Worm (Caenorhabditis elegans) whole organism, L1 larva: ENCODE data around the gene EGAP9.3.
A peak's percentile ranks its signal among the peaks of the same experiment; 100 is the strongest.

Experiments
- C04F5.9 ChIP-seq: sonication (generic microtip); optimal IDR thresholded peaks from 2 replicates; lab custom pipeline; 2016; ENCODE audit warnings: missing genetic modification characterization, missing compliant biosample characterization
- C16A3.4 ChIP-seq: fragments of 150-350 bp; optimal IDR thresholded peaks from 2 replicates; lab custom pipeline; 2014; ENCODE audit warnings: missing biosample characterization, missing genetic modification characterization
- C34B4.2 ChIP-seq: sonication (generic microtip); optimal IDR thresholded peaks from 2 replicates; lab custom pipeline; 2017; ENCODE audit warnings: mild to moderate bottlenecking, missing genetic modification characterization, missing compliant biosample characterization
- F16B12.6 ChIP-seq: fragments of 150-350 bp; optimal IDR thresholded peaks from 2 replicates; lab custom pipeline; 2014; ENCODE audit warnings: missing biosample characterization, missing genetic modification characterization
- Y116A8C.19 ChIP-seq: sonication (generic microtip); optimal IDR thresholded peaks from 2 replicates; lab custom pipeline; 2016; ENCODE audit warnings: missing compliant biosample characterization, missing genetic modification characterization, borderline replicate concordance
- aha-1 ChIP-seq: fragments of 150-350 bp; optimal IDR thresholded peaks from 2 replicates; lab custom pipeline; 2014; ENCODE audit warnings: missing biosample characterization, missing genetic modification characterization
- alr-1 ChIP-seq: fragments of 200-800 bp; sonication (Bioruptor generic); optimal IDR thresholded peaks from 2 replicates; lab custom pipeline; 2018; ENCODE audit warnings: borderline replicate concordance, mild to moderate bottlenecking, missing genetic modification characterization, missing compliant biosample characterization
- blmp-1 ChIP-seq: fragments of 150-350 bp; optimal IDR thresholded peaks from 2 replicates; lab custom pipeline; 2014; ENCODE audit warnings: missing biosample characterization, missing genetic modification characterization
- ceh-8 ChIP-seq: fragments of 200-800 bp; sonication (Bioruptor generic); optimal IDR thresholded peaks from 2 replicates; lab custom pipeline; 2018; ENCODE audit warnings: mild to moderate bottlenecking, missing genetic modification characterization, moderate library complexity, missing compliant biosample characterization
- ceh-82 ChIP-seq, 3 experiments: fragments of 150-350 bp in 1 of 3; sonication (generic microtip) in 2 of 3; optimal IDR thresholded peaks; 2 replicates each; lab custom pipeline; 2014 to 2017; ENCODE audit warnings: missing biosample characterization in 3 of 3, missing genetic modification characterization in 3 of 3
- ces-1 ChIP-seq: fragments of 150-350 bp; optimal IDR thresholded peaks from 2 replicates; lab custom pipeline; 2014; ENCODE audit warnings: missing biosample characterization, missing genetic modification reagents, missing genetic modification characterization
- dpl-1 ChIP-seq, 3 experiments: fragments of 150-350 bp in 2 of 3; sonication (generic microtip) in 1 of 3; optimal IDR thresholded peaks; 2 replicates each; lab custom pipeline; 2014 to 2017; ENCODE audit warnings: missing biosample characterization in 3 of 3, missing genetic modification characterization in 3 of 3, missing genetic modification reagents in 3 of 3
- dsc-1 ChIP-seq: sonication (generic microtip); optimal IDR thresholded peaks from 2 replicates; lab custom pipeline; 2016; ENCODE audit warnings: mild to moderate bottlenecking, missing genetic modification characterization, missing compliant biosample characterization
- efl-1 ChIP-seq, 4 experiments: fragments of 150-350 bp; optimal IDR thresholded peaks in 3 of 4; peaks in 1 of 4; 1 replicate in 1 of 4; 2 replicates in 3 of 4; lab custom pipeline; 2014; ENCODE audit warnings: missing biosample characterization in 2 of 4, missing genetic modification characterization in 2 of 4, missing genetic modification reagents in 2 of 4
- efl-3 ChIP-seq: fragments of 200-800 bp; sonication (Bioruptor generic); optimal IDR thresholded peaks from 2 replicates; lab custom pipeline; 2018; ENCODE audit warnings: mild to moderate bottlenecking, missing genetic modification characterization, missing compliant biosample characterization
- elt-2 ChIP-seq: sonication (generic microtip); optimal IDR thresholded peaks from 2 replicates; lab custom pipeline; 2016; ENCODE audit warnings: missing genetic modification characterization, mild to moderate bottlenecking, inconsistent platforms, missing compliant biosample characterization, missing genetic modification reagents
- elt-3 ChIP-seq, 6 experiments: fragments of 150-350 bp in 1 of 6; sonication (generic microtip); optimal IDR thresholded peaks; 2 replicates each; lab custom pipeline; 2017 to 2018; ENCODE audit warnings: missing biosample characterization in 6 of 6, missing genetic modification characterization in 6 of 6, inconsistent platforms in 1 of 6
- fkh-8 ChIP-seq: sonication (generic microtip); optimal IDR thresholded peaks from 2 replicates; lab custom pipeline; 2016; ENCODE audit warnings: mild to moderate bottlenecking, missing genetic modification characterization, missing compliant biosample characterization
- fos-1 ChIP-seq: fragments of 150-350 bp; optimal IDR thresholded peaks from 2 replicates; lab custom pipeline; 2014; ENCODE audit warnings: missing biosample characterization, missing genetic modification characterization
- irx-1 ChIP-seq: sonication (generic microtip); optimal IDR thresholded peaks from 2 replicates; lab custom pipeline; 2016; ENCODE audit warnings: missing genetic modification characterization, missing compliant biosample characterization
- lin-14 ChIP-seq: fragments of 200-800 bp; sonication (Bioruptor generic); optimal IDR thresholded peaks from 2 replicates; lab custom pipeline; 2018; ENCODE audit warnings: mild to moderate bottlenecking, missing genetic modification characterization, moderate library complexity, missing compliant biosample characterization
- lin-39 ChIP-seq: fragments of 150-350 bp; optimal IDR thresholded peaks from 2 replicates; lab custom pipeline; 2014; ENCODE audit warnings: missing biosample characterization, missing genetic modification reagents, missing genetic modification characterization
- lsy-2 ChIP-seq, 2 experiments: fragments of 150-350 bp; optimal IDR thresholded peaks; 2 replicates each; lab custom pipeline; 2014; ENCODE audit warnings: missing biosample characterization in 2 of 2, missing genetic modification characterization in 2 of 2
- mdl-1 ChIP-seq, 2 experiments: fragments of 150-350 bp; optimal IDR thresholded peaks; 2 replicates each; lab custom pipeline; 2014 to 2017; ENCODE audit warnings: missing biosample characterization in 2 of 2, missing genetic modification characterization in 2 of 2, inconsistent platforms in 1 of 2
- mef-2 ChIP-seq: fragments of 150-350 bp; optimal IDR thresholded peaks from 2 replicates; lab custom pipeline; 2014; ENCODE audit warnings: missing biosample characterization, missing genetic modification characterization
- mep-1 ChIP-seq: fragments of 150-350 bp; optimal IDR thresholded peaks from 2 replicates; lab custom pipeline; 2014; ENCODE audit warnings: missing biosample characterization, missing genetic modification characterization
- nhr-11 ChIP-seq: fragments of 150-350 bp; optimal IDR thresholded peaks from 2 replicates; lab custom pipeline; 2014; ENCODE audit warnings: missing biosample characterization, missing genetic modification characterization
- nhr-20 ChIP-seq: sonication (generic microtip); optimal IDR thresholded peaks from 2 replicates; lab custom pipeline; 2016; ENCODE audit warnings: mild to moderate bottlenecking, missing genetic modification characterization, missing compliant biosample characterization
- nhr-71 ChIP-seq: sonication (generic microtip); optimal IDR thresholded peaks from 2 replicates; lab custom pipeline; 2016; ENCODE audit warnings: mild to moderate bottlenecking, missing genetic modification characterization, moderate library complexity, missing compliant biosample characterization
- nhr-76 ChIP-seq: sonication (generic microtip); optimal IDR thresholded peaks from 2 replicates; lab custom pipeline; 2017; ENCODE audit warnings: missing biosample characterization, missing genetic modification characterization
- nhr-77 ChIP-seq: fragments of 150-350 bp; optimal IDR thresholded peaks from 2 replicates; lab custom pipeline; 2014; ENCODE audit warnings: missing biosample characterization, missing genetic modification characterization
- nhr-90 ChIP-seq: sonication (generic microtip); optimal IDR thresholded peaks from 2 replicates; lab custom pipeline; 2016; ENCODE audit warnings: mild to moderate bottlenecking, missing genetic modification characterization, missing compliant biosample characterization; ENCODE audit not compliant: poor library complexity
- pqm-1 ChIP-seq: sonication (generic microtip); optimal IDR thresholded peaks from 3 replicates; lab custom pipeline; 2017; ENCODE audit warnings: missing biosample characterization, missing genetic modification characterization
- rnt-1 ChIP-seq: sonication (generic microtip); optimal IDR thresholded peaks from 2 replicates; lab custom pipeline; 2016; ENCODE audit warnings: mild to moderate bottlenecking, missing genetic modification characterization, moderate library complexity, missing compliant biosample characterization
- skn-1 ChIP-seq: fragments of 150-350 bp; optimal IDR thresholded peaks from 2 replicates; lab custom pipeline; 2014; ENCODE audit warnings: missing biosample characterization, missing genetic modification characterization
- snu-23 ChIP-seq: sonication (generic microtip); optimal IDR thresholded peaks from 2 replicates; lab custom pipeline; 2016; ENCODE audit warnings: missing genetic modification characterization, missing compliant biosample characterization
- sup-37 ChIP-seq: fragments of 200-800 bp; sonication (Bioruptor generic); optimal IDR thresholded peaks from 2 replicates; lab custom pipeline; 2018; ENCODE audit warnings: mild to moderate bottlenecking, missing genetic modification characterization, missing compliant biosample characterization
- swsn-7 ChIP-seq: sonication (generic microtip); optimal IDR thresholded peaks from 2 replicates; lab custom pipeline; 2016; ENCODE audit warnings: missing genetic modification characterization, missing compliant biosample characterization
- tbx-2 ChIP-seq: sonication (generic microtip); optimal IDR thresholded peaks from 2 replicates; lab custom pipeline; 2016; ENCODE audit warnings: missing genetic modification characterization, missing compliant biosample characterization
- unc-62 ChIP-seq: fragments of 150-350 bp; optimal IDR thresholded peaks from 2 replicates; lab custom pipeline; 2014; ENCODE audit warnings: missing biosample characterization, missing genetic modification reagents, missing genetic modification characterization
- vab-15 ChIP-seq: sonication (generic microtip); optimal IDR thresholded peaks from 2 replicates; lab custom pipeline; 2017; ENCODE audit warnings: missing genotype, mild to moderate bottlenecking, missing genetic modification characterization, missing compliant biosample characterization

Gene EGAP9.3

ce11 chrV:6544999-6545398 is 34.9 kb downstream of the EGAP9.3 start (continued):
- TF ChIP-seq sup-37 (no peak), irx-1 (no peak)

ce11 chrV:6541875-6542274 is 38.0 kb downstream of the EGAP9.3 start:
- TF ChIP-seq C16A3.4 (tag; lab: Kevin White, UChicago) (peak; percentile 2), nhr-90 (tag; lab: Kevin White, UChicago) (peak; percentile 4), skn-1 (tag; lab: Kevin White, UChicago) (peak; percentile 44), nhr-71 (tag; lab: Kevin White, UChicago) (peak; percentile 32), mdl-1 (tag; optimal IDR thresholded peaks at IDR 0.05; lab: Kevin White, UChicago) (peak in 1 of 2 experiments; percentile 22), sup-37 (no peak), dpl-1 (GFP tag; optimal IDR thresholded peaks at IDR 0.05; lab: Kevin White, UChicago) (peak in 1 of 3 experiments; percentile 12), ces-1 (no peak), elt-3 (tag; optimal IDR thresholded peaks at IDR 0.05; lab: Kevin White, UChicago) (peak in 1 of 6 experiments; percentile 48), efl-1 (optimal IDR thresholded peaks at IDR 0.05; lab: Kevin White, UChicago) (no peak), efl-1 (GFP tag; optimal IDR thresholded peaks at IDR 0.05 in 1 of 2; lab: Kevin White, UChicago) (peak in 1 of 2 experiments; percentile 77), nhr-20 (tag; lab: Kevin White, UChicago) (peak; percentile 49), mep-1 (tag; lab: Kevin White, UChicago) (peak; percentile 11), lsy-2 (tag; optimal IDR thresholded peaks at IDR 0.05; lab: Kevin White, UChicago) (peak in 1 of 2 experiments; percentile 38), swsn-7 (tag; lab: Kevin White, UChicago) (no peak), snu-23 (peak; percentile 47), blmp-1 (tag; lab: Kevin White, UChicago) (peak; percentile 63), lin-14 (GFP tag; lab: Kevin White, UChicago) (peak; percentile 80), C34B4.2 (tag; lab: Kevin White, UChicago) (no peak)
- TF ChIP-seq, all 84 proteins: peak for 14

ce11 chrV:6538323-6538722 is 41.6 kb downstream of the EGAP9.3 start:
- TF ChIP-seq blmp-1 (tag; lab: Kevin White, UChicago), result peak; percentile 4
- TF ChIP-seq lin-14 (GFP tag; lab: Kevin White, UChicago), result peak; percentile 71
- no peak for TF ChIP-seq alr-1
- TF ChIP-seq fos-1 (tag; lab: Kevin White, UChicago), result no peak
- no peak for TF ChIP-seq C16A3.4 (tag; lab: Kevin White, UChicago)
- no peak for TF ChIP-seq tbx-2 (tag; lab: Kevin White, UChicago)
- peak; percentile 11 for TF ChIP-seq snu-23
- TF ChIP-seq aha-1 (tag; lab: Kevin White, UChicago), result no peak
- peak in 1 of 3 experiments; percentile 19 for TF ChIP-seq ceh-82 (tag; optimal IDR thresholded peaks at IDR 0.05; lab: Kevin White, UChicago)
- no peak for TF ChIP-seq irx-1
- TF ChIP-seq ces-1, result no peak
- TF ChIP-seq nhr-11 (tag; lab: Kevin White, UChicago), result no peak
- TF ChIP-seq vab-15, result no peak
- no peak for TF ChIP-seq F16B12.6 (tag; lab: Kevin White, UChicago)
- TF ChIP-seq pqm-1 (tag; lab: Kevin White, UChicago), result no peak
- no peak for TF ChIP-seq Y116A8C.19 (tag; lab: Kevin White, UChicago)
- no peak for TF ChIP-seq nhr-90 (tag; lab: Kevin White, UChicago)
- no peak for TF ChIP-seq unc-62 (GFP tag; lab: Kevin White, UChicago)
- TF ChIP-seq dsc-1 (tag; lab: Kevin White, UChicago), result peak; percentile 28
- no peak for TF ChIP-seq efl-1 (optimal IDR thresholded peaks at IDR 0.05; lab: Kevin White, UChicago)
- peak in 1 of 2 experiments; percentile 74 for TF ChIP-seq efl-1 (GFP tag; optimal IDR thresholded peaks at IDR 0.05 in 1 of 2; lab: Kevin White, UChicago)
- TF ChIP-seq nhr-77 (tag; lab: Kevin White, UChicago), result no peak
- no peak for TF ChIP-seq C04F5.9 (tag; lab: Kevin White, UChicago)
- TF ChIP-seq fkh-8 (tag; lab: Kevin White, UChicago), result no peak
- TF ChIP-seq efl-3 (GFP tag; lab: Kevin White, UChicago), result no peak
- TF ChIP-seq elt-2 (tag; lab: Kevin White, UChicago), result no peak
- peak; percentile 22 for TF ChIP-seq nhr-71 (tag; lab: Kevin White, UChicago)
- TF ChIP-seq lsy-2 (tag; optimal IDR thresholded peaks at IDR 0.05; lab: Kevin White, UChicago), result peak in 1 of 2 experiments; percentile 48
- TF ChIP-seq nhr-76 (tag; lab: Kevin White, UChicago), result no peak
- TF ChIP-seq lin-39 (tag; lab: Kevin White, UChicago), result no peak
- no peak for TF ChIP-seq ceh-8 (GFP tag; lab: Kevin White, UChicago)
- no peak for TF ChIP-seq mef-2 (tag; lab: Kevin White, UChicago)
- peak; percentile 30 for TF ChIP-seq rnt-1
- TF ChIP-seq, all 84 proteins: peak for 9
